Fruit fly (Drosophila melanogaster): ENCODE data around the gene Ype.
A peak's percentile ranks its signal among the peaks of the same experiment; 100 is the strongest.

Ype gene

dm6 chrX:13391174-13392040 lies 4.2 kb upstream of the Ype start (continued):
- TF ChIP-seq CG14667 (GFP tag; IDR thresholded peaks at IDR 0.05) (no peak), usp (GFP tag; optimal IDR thresholded peaks at IDR 0.05) (no peak), stwl (tag; optimal IDR thresholded peaks at IDR 0.05) (no peak), Myb (GFP tag; optimal IDR thresholded peaks at IDR 0.05) (peak; percentile 54), CG17361 (GFP tag; IDR thresholded peaks at IDR 0.05) (no peak), CG12104 (GFP tag; optimal IDR thresholded peaks at IDR 0.05) (peak; percentile 4), gem (tag; optimal IDR thresholded peaks at IDR 0.05) (peak; percentile 54), CG8478 (optimal IDR thresholded peaks at IDR 0.05) (no peak), br (optimal IDR thresholded peaks at IDR 0.05) (no peak), ewg (GFP tag; optimal IDR thresholded peaks at IDR 0.05) (no peak), CG11085 (GFP tag; IDR thresholded peaks at IDR 0.05) (peak; percentile 58), CG6175 (GFP tag; IDR thresholded peaks at IDR 0.05) (0 out of 3 replicates have a peak, but pooled peaks have one; percentile 45), Med (GFP tag) (peak; percentile 92), slbo (GFP tag; IDR thresholded peaks at IDR 0.05) (peak; percentile 81), Doc2 (GFP tag; IDR thresholded peaks at IDR 0.05) (no peak), Dp (GFP tag; optimal IDR thresholded peaks at IDR 0.05) (no peak), CG15011 (GFP tag; optimal IDR thresholded peaks at IDR 0.05) (peak; percentile 72), Lhr (GFP tag; optimal IDR thresholded peaks at IDR 0.05) (no peak), CG2116 (GFP tag; optimal IDR thresholded peaks at IDR 0.05) (peak; percentile 6), dm (GFP tag; optimal IDR thresholded peaks at IDR 0.05) (no peak), gcm (GFP tag; optimal IDR thresholded peaks at IDR 0.05) (no peak), Ravus (GFP tag; IDR thresholded peaks at IDR 0.05) (peak; percentile 19), CG4854 (GFP tag; optimal IDR thresholded peaks at IDR 0.05) (no peak), CG7556 (GFP tag; optimal IDR thresholded peaks at IDR 0.05) (peak; percentile 28), MESR4 (GFP tag; optimal IDR thresholded peaks at IDR 0.05) (no peak), Nf-YC (tag; optimal IDR thresholded peaks at IDR 0.05) (no peak), Atf3 (GFP tag; optimal IDR thresholded peaks at IDR 0.05) (no peak), cas (GFP tag; IDR thresholded peaks at IDR 0.05) (no peak), pros (GFP tag; optimal IDR thresholded peaks at IDR 0.05) (no peak), Ada2b (GFP tag; IDR thresholded peaks at IDR 0.05) (0 out of 2 replicates have a peak, but pooled peaks have one; percentile 14), Sin3A (optimal IDR thresholded peaks at IDR 0.05) (no peak), unpg (GFP tag; optimal IDR thresholded peaks at IDR 0.05) (peak; percentile 31), lola (GFP tag; optimal IDR thresholded peaks at IDR 0.05) (no peak), ttk (GFP tag; IDR thresholded peaks at IDR 0.05) (no peak), Opbp (GFP tag; IDR thresholded peaks at IDR 0.05; ENCODE audit: partially characterized antibody) (no peak), sens-2 (GFP tag; IDR thresholded peaks at IDR 0.05) (no peak), pnt (GFP tag; optimal IDR thresholded peaks at IDR 0.05) (no peak), Lim3 (GFP tag; IDR thresholded peaks at IDR 0.05) (no peak), croc (GFP tag; conservative IDR thresholded peaks at IDR 0.05) (no peak), CG12219 (GFP tag; optimal IDR thresholded peaks at IDR 0.05) (peak; percentile 1), CG14965 (GFP tag; optimal IDR thresholded peaks at IDR 0.05; ENCODE audit: borderline replicate concordance) (no peak), Taf1 (GFP tag; IDR thresholded peaks at IDR 0.05) (peak; percentile 25; the same call in 1 of the 2 replicates), CG11456 (GFP tag; IDR thresholded peaks at IDR 0.05) (0 out of 3 replicates have a peak, but pooled peaks have one; percentile 33), CG13296 (GFP tag; optimal IDR thresholded peaks at IDR 0.05) (peak; percentile 4), Dip2 (GFP tag; IDR thresholded peaks at IDR 0.05) (no peak), pita (GFP tag; optimal IDR thresholded peaks at IDR 0.05) (no peak), sima (GFP tag; optimal IDR thresholded peaks at IDR 0.05) (no peak), Abd-B (GFP tag; optimal IDR thresholded peaks at IDR 0.05) (peak; percentile 5), CG16863 (GFP tag; optimal IDR thresholded peaks at IDR 0.05) (no peak), CG3163 (GFP tag; optimal IDR thresholded peaks at IDR 0.05) (peak; percentile 39), sob (GFP tag; IDR thresholded peaks at IDR 0.05) (no peak)
